Fruit fly (Drosophila melanogaster): Measurements from ENCODE around the gene CG11504.

Gene CG11504

dm6 chr3R:29983073-29983544 is 14.6 kb upstream of the CG11504 start, which contains the start of gene CG7896 (continued):
- TF ChIP-seq CG6254 (GFP tag; optimal IDR thresholded peaks at IDR 0.05): peak; percentile 41
- no peak for TF ChIP-seq mam (GFP tag; optimal IDR thresholded peaks at IDR 0.05)
- no peak for TF ChIP-seq Dip2 (GFP tag; IDR thresholded peaks at IDR 0.05)
- TF ChIP-seq Asciz (GFP tag; optimal IDR thresholded peaks at IDR 0.05): peak; percentile 4
- no peak for TF ChIP-seq CG7271 (tag; optimal IDR thresholded peaks at IDR 0.05)
- no peak for TF ChIP-seq Hr39 (optimal IDR thresholded peaks at IDR 0.05)
- TF ChIP-seq CG2202 (tag; optimal IDR thresholded peaks at IDR 0.05): peak; percentile 25
- no peak for TF ChIP-seq CG2129 (GFP tag; IDR thresholded peaks at IDR 0.05; ENCODE audit: partially characterized antibody)
- no peak for TF ChIP-seq Bgb (GFP tag; IDR thresholded peaks at IDR 0.05; ENCODE audit: partially characterized antibody)
- peak; percentile 84 for TF ChIP-seq CG31441 (GFP tag; IDR thresholded peaks at IDR 0.05)
- TF ChIP-seq Camta (GFP tag; optimal IDR thresholded peaks at IDR 0.05): no peak
- peak; percentile 76; the same call in 1 of the 3 replicates for TF ChIP-seq CG11456 (GFP tag; IDR thresholded peaks at IDR 0.05)
- peak; percentile 10; the same call in 1 of the 2 replicates for TF ChIP-seq CG13287 (GFP tag; IDR thresholded peaks at IDR 0.05; ENCODE audit: partially characterized antibody)
- TF ChIP-seq emc (GFP tag; optimal IDR thresholded peaks at IDR 0.05): no peak
- no peak for TF ChIP-seq gro (GFP tag; optimal IDR thresholded peaks at IDR 0.05)
- TF ChIP-seq NC2α (GFP tag; optimal IDR thresholded peaks at IDR 0.05): no peak
- TF ChIP-seq CG12299 (tag; optimal IDR thresholded peaks at IDR 0.05): no peak
- no peak for TF ChIP-seq CG18011 (GFP tag; optimal IDR thresholded peaks at IDR 0.05)
- peak; percentile 88 for TF ChIP-seq Ptx1 (GFP tag; IDR thresholded peaks at IDR 0.05)
- no peak for TF ChIP-seq amos (GFP tag; IDR thresholded peaks at IDR 0.05; ENCODE audit: partially characterized antibody)
- peak; percentile 78 for TF ChIP-seq CG32772 (GFP tag; IDR thresholded peaks at IDR 0.05)
- TF ChIP-seq danr (GFP tag; IDR thresholded peaks at IDR 0.05): peak; percentile 73
- peak; percentile 59 for TF ChIP-seq odd (GFP tag; optimal IDR thresholded peaks at IDR 0.05)
- TF ChIP-seq CG17186 (GFP tag; optimal IDR thresholded peaks at IDR 0.05): no peak
- peak; percentile 71 for TF ChIP-seq Oli (tag; optimal IDR thresholded peaks at IDR 0.05)
- peak; percentile 52 for TF ChIP-seq dmrt11E (tag; optimal IDR thresholded peaks at IDR 0.05)
- peak in 1 of 2 experiments; percentile 11 for TF ChIP-seq crp (GFP tag; optimal IDR thresholded peaks at IDR 0.05)
- no peak for TF ChIP-seq CHES-1-like (GFP tag; optimal IDR thresholded peaks at IDR 0.05)
- peak; percentile 77; the same call in 2 of the 3 replicates for TF ChIP-seq so (GFP tag; IDR thresholded peaks at IDR 0.05)
- TF ChIP-seq stc (GFP tag; IDR thresholded peaks at IDR 0.05): peak; percentile 80
- peak; percentile 74; the same call in 2 of the 3 replicates for TF ChIP-seq CG3726 (GFP tag; IDR thresholded peaks at IDR 0.05)
- TF ChIP-seq sob (GFP tag; IDR thresholded peaks at IDR 0.05): peak; percentile 70
- peak; percentile 48 for TF ChIP-seq CG6813 (GFP tag; optimal IDR thresholded peaks at IDR 0.05)
- peak; percentile 58; the same call in 1 of the 3 replicates for TF ChIP-seq ci (GFP tag; IDR thresholded peaks at IDR 0.05)
- no peak for TF ChIP-seq nerfin-2 (GFP tag; IDR thresholded peaks at IDR 0.05; ENCODE audit: partially characterized antibody)
- TF ChIP-seq esg (GFP tag; conservative IDR thresholded peaks at IDR 0.05): peak; percentile 69
- 0 out of 2 replicates have a peak, but pooled peaks have one; percentile 5 for TF ChIP-seq Doc2 (GFP tag; IDR thresholded peaks at IDR 0.05)
- no peak for TF ChIP-seq sima (GFP tag; optimal IDR thresholded peaks at IDR 0.05)
- TF ChIP-seq wek (GFP tag; optimal IDR thresholded peaks at IDR 0.05): no peak
- TF ChIP-seq CG17385 (GFP tag; optimal IDR thresholded peaks at IDR 0.05): peak; percentile 66
- TF ChIP-seq crol (GFP tag; IDR thresholded peaks at IDR 0.05): 0 out of 2 replicates have a peak, but pooled peaks have one; percentile 28
- TF ChIP-seq MESR4 (GFP tag; optimal IDR thresholded peaks at IDR 0.05): no peak
- TF ChIP-seq luna (GFP tag; optimal IDR thresholded peaks at IDR 0.05): no peak
- no peak for TF ChIP-seq CG7928 (GFP tag; optimal IDR thresholded peaks at IDR 0.05)
- TF ChIP-seq HHEX (GFP tag; optimal IDR thresholded peaks at IDR 0.05): peak; percentile 67
- TF ChIP-seq CG10267 (tag; optimal IDR thresholded peaks at IDR 0.05): peak; percentile 55
- TF ChIP-seq cato (GFP tag; optimal IDR thresholded peaks at IDR 0.05; ENCODE audit: borderline replicate concordance): no peak
- TF ChIP-seq CG8359 (GFP tag; optimal IDR thresholded peaks at IDR 0.05; ENCODE audit: borderline replicate concordance): no peak
- peak; percentile 69; the same call in 1 of the 3 replicates for TF ChIP-seq CG6175 (GFP tag; IDR thresholded peaks at IDR 0.05)
- TF ChIP-seq Ravus (GFP tag; IDR thresholded peaks at IDR 0.05): peak; percentile 16; the same call in 1 of the 2 replicates
